Fruit fly (Drosophila melanogaster): ENCODE results near the gene Dph4.

Gene Dph4

dm6 chr3R:5624115-5624878 is at the start of gene Dph4, which contains the start of the genes Spec2 and RpL13A:
Gene Dph4, minus strand, starts transcription at chr3R:5624125.
Gene Spec2, minus strand, starts transcription at chr3R:5624125.
Gene RpL13A, plus strand, starts transcription at chr3R:5624474.
- TF ChIP-seq bsh (GFP tag; optimal IDR thresholded peaks at IDR 0.05) = peak; percentile 21 to 78
- no peak for TF ChIP-seq ci (GFP tag; IDR thresholded peaks at IDR 0.05)
- peak; percentile 99 for TF ChIP-seq CG17912 (GFP tag; optimal IDR thresholded peaks at IDR 0.05)
- TF ChIP-seq HLH4C (GFP tag; IDR thresholded peaks at IDR 0.05; ENCODE audit: partially characterized antibody) = no peak
- TF ChIP-seq gsb (GFP tag; IDR thresholded peaks at IDR 0.05) = no peak
- peak; percentile 91 for TF ChIP-seq CG33557 (GFP tag; optimal IDR thresholded peaks at IDR 0.05)
- TF ChIP-seq CG4404 (GFP tag; IDR thresholded peaks at IDR 0.05) = no peak
- peak; percentile 99 for TF ChIP-seq BEAF-32 (GFP tag; optimal IDR thresholded peaks at IDR 0.05)
- peak; percentile 92 for TF ChIP-seq en (GFP tag; optimal IDR thresholded peaks at IDR 0.05)
- TF ChIP-seq Gsc (GFP tag; IDR thresholded peaks at IDR 0.05) = no peak
- TF ChIP-seq cwo (GFP tag; optimal IDR thresholded peaks at IDR 0.05) = peak; percentile 5
- TF ChIP-seq CG16863 (GFP tag; optimal IDR thresholded peaks at IDR 0.05) = peak; percentile 86
- peak; percentile 100 for TF ChIP-seq Ets97D (GFP tag; optimal IDR thresholded peaks at IDR 0.05)
- peak; percentile 93 for TF ChIP-seq pho (GFP tag; optimal IDR thresholded peaks at IDR 0.05)
- peak; percentile 98 for TF ChIP-seq CG34376 (GFP tag; optimal IDR thresholded peaks at IDR 0.05)
- peak; percentile 99 for TF ChIP-seq Sry-δ (GFP tag; optimal IDR thresholded peaks at IDR 0.05)
- TF ChIP-seq gcm2 (GFP tag; optimal IDR thresholded peaks at IDR 0.05) = peak; percentile 88
- TF ChIP-seq oc (tag; optimal IDR thresholded peaks at IDR 0.05) = peak; percentile 80
- peak; percentile 78 for TF ChIP-seq CG8944 (GFP tag; optimal IDR thresholded peaks at IDR 0.05)
- peak; percentile 88 for TF ChIP-seq fu2 (GFP tag; optimal IDR thresholded peaks at IDR 0.05)
- peak; percentile 78 for TF ChIP-seq NC2α (GFP tag; optimal IDR thresholded peaks at IDR 0.05)
- TF ChIP-seq jumu (GFP tag; optimal IDR thresholded peaks at IDR 0.05) = peak; percentile 81
- TF ChIP-seq Sry-β (GFP tag; optimal IDR thresholded peaks at IDR 0.05) = peak; percentile 70
- TF ChIP-seq twi (tag; optimal IDR thresholded peaks at IDR 0.05) = peak; percentile 82
- TF ChIP-seq kah (GFP tag; optimal IDR thresholded peaks at IDR 0.05) = peak; percentile 80
- TF ChIP-seq Bgb (GFP tag; IDR thresholded peaks at IDR 0.05; ENCODE audit: partially characterized antibody) = no peak
- TF ChIP-seq CG2875 (GFP tag; optimal IDR thresholded peaks at IDR 0.05) = peak; percentile 92
- TF ChIP-seq br (optimal IDR thresholded peaks at IDR 0.05) = no peak
- peak; percentile 93 for TF ChIP-seq CG3407 (GFP tag; optimal IDR thresholded peaks at IDR 0.05)
- TF ChIP-seq ssp (GFP tag; IDR thresholded peaks at IDR 0.05) = no peak
- TF ChIP-seq CG14050 (GFP tag; IDR thresholded peaks at IDR 0.05) = no peak
- TF ChIP-seq tio (GFP tag; optimal IDR thresholded peaks at IDR 0.05) = no peak
- TF ChIP-seq CG17385 (GFP tag; optimal IDR thresholded peaks at IDR 0.05) = peak; percentile 91
- TF ChIP-seq PHDP (tag; optimal IDR thresholded peaks at IDR 0.05) = peak; percentile 92
- no peak for TF ChIP-seq dysf (GFP tag; IDR thresholded peaks at IDR 0.05)
- TF ChIP-seq btn (GFP tag; optimal IDR thresholded peaks at IDR 0.05) = peak; percentile 93
- peak; percentile 72 for TF ChIP-seq CG3065 (GFP tag; optimal IDR thresholded peaks at IDR 0.05)
- peak; percentile 81 for TF ChIP-seq Dek (tag; optimal IDR thresholded peaks at IDR 0.05)
- no peak for TF ChIP-seq CG6791 (GFP tag; IDR thresholded peaks at IDR 0.05; ENCODE audit: partially characterized antibody)
- TF ChIP-seq CG11247 (GFP tag; IDR thresholded peaks at IDR 0.05) = no peak
- TF ChIP-seq Lpt (GFP tag; optimal IDR thresholded peaks at IDR 0.05) = no peak
- peak; percentile 48 for TF ChIP-seq Ssrp (tag; optimal IDR thresholded peaks at IDR 0.05)
- peak; percentile 87 for TF ChIP-seq hkb (optimal IDR thresholded peaks at IDR 0.05)
- no peak for TF ChIP-seq hkb (GFP tag; IDR thresholded peaks at IDR 0.05)
- TF ChIP-seq lab (GFP tag; optimal IDR thresholded peaks at IDR 0.05) = peak; percentile 98
- no peak for TF ChIP-seq CG32532 (GFP tag; IDR thresholded peaks at IDR 0.05)
- no peak for TF ChIP-seq wor (GFP tag; IDR thresholded peaks at IDR 0.05)
- no peak for TF ChIP-seq CG3847 (GFP tag; IDR thresholded peaks at IDR 0.05)
- no peak for TF ChIP-seq danr (GFP tag; IDR thresholded peaks at IDR 0.05)
- TF ChIP-seq CG16779 (GFP tag; IDR thresholded peaks at IDR 0.05) = no peak
